Comparison of ENCODE assay signal across 1 fruit fly cellular context in genomic region chr3L:711839-712553, dm6.
TF ChIP-seq lines count a peak whose summit lies in the region.

Gene CG13896 (minus strand): TSS chr3L:711850.

TF ChIP-seq in whole organism, embryonic, 481 proteins besides CTCF, POLR2A, EP300 and RAD21 (continued from another document):
- peak; percentile 72 for TF ChIP-seq CG12236 (GFP tag; optimal IDR thresholded peaks at IDR 0.05; lab: Kevin White, UChicago)
- TF ChIP-seq CG17328 (GFP tag; IDR thresholded peaks at IDR 0.05; lab: Robert Waterston, UW), result peak; percentile 86
- TF ChIP-seq CG7928 (GFP tag; optimal IDR thresholded peaks at IDR 0.05; lab: Kevin White, UChicago), result peak; percentile 53
- TF ChIP-seq CG32767 (GFP tag; IDR thresholded peaks at IDR 0.05; lab: Robert Waterston, UW), result peak; percentile 52; the same call in 1 of the 2 replicates
- peak; percentile 76 for TF ChIP-seq Myb (GFP tag; optimal IDR thresholded peaks at IDR 0.05; lab: Kevin White, UChicago)
- no peak for TF ChIP-seq pros (GFP tag; optimal IDR thresholded peaks at IDR 0.05; lab: Kevin White, UChicago)
- TF ChIP-seq NC2α (GFP tag; optimal IDR thresholded peaks at IDR 0.05; lab: Kevin White, UChicago), result peak; percentile 77
- TF ChIP-seq CG8388 (GFP tag; optimal IDR thresholded peaks at IDR 0.05; lab: Kevin White, UChicago), result peak; percentile 75
- no peak for TF ChIP-seq CG15479 (GFP tag; optimal IDR thresholded peaks at IDR 0.05; lab: Kevin White, UChicago)
- TF ChIP-seq otp (GFP tag; IDR thresholded peaks at IDR 0.05; lab: Robert Waterston, UW), result peak; percentile 81; the same call in 2 of the 3 replicates
- TF ChIP-seq abd-A (tag; optimal IDR thresholded peaks at IDR 0.05; lab: Kevin White, UChicago), result peak; percentile 67
- peak; percentile 80 for TF ChIP-seq CG15514 (GFP tag; optimal IDR thresholded peaks at IDR 0.05; lab: Kevin White, UChicago)
- 0 out of 2 replicates have a peak, but pooled peaks have one; percentile 44 for TF ChIP-seq ham (GFP tag; IDR thresholded peaks at IDR 0.05; lab: Robert Waterston, UW)
- TF ChIP-seq CG9932 (GFP tag; IDR thresholded peaks at IDR 0.05; lab: Robert Waterston, UW), result peak; percentile 92
- TF ChIP-seq gt (GFP tag; IDR thresholded peaks at IDR 0.05; lab: Robert Waterston, UW), result no peak; the same call in 1 of the 2 replicates
- TF ChIP-seq lilli (GFP tag; optimal IDR thresholded peaks at IDR 0.05; lab: Kevin White, UChicago), result peak; percentile 92
- TF ChIP-seq ase (GFP tag; IDR thresholded peaks at IDR 0.05; lab: Robert Waterston, UW), result peak; percentile 90
- TF ChIP-seq fru (optimal IDR thresholded peaks at IDR 0.05; lab: Kevin White, UChicago), result no peak
- peak; percentile 76 for TF ChIP-seq run (tag; optimal IDR thresholded peaks at IDR 0.05; lab: Kevin White, UChicago)
- peak; percentile 76; the same call in 2 of the 3 replicates for TF ChIP-seq CG11695 (GFP tag; IDR thresholded peaks at IDR 0.05; lab: Robert Waterston, UW)
- TF ChIP-seq wor (GFP tag; IDR thresholded peaks at IDR 0.05; lab: Robert Waterston, UW), result 0 out of 2 replicates have a peak, but pooled peaks have one; percentile 39
- TF ChIP-seq Camta (GFP tag; optimal IDR thresholded peaks at IDR 0.05; lab: Kevin White, UChicago), result peak; percentile 89
- TF ChIP-seq CG10431 (GFP tag; optimal IDR thresholded peaks at IDR 0.05; lab: Kevin White, UChicago), result peak; percentile 69
- TF ChIP-seq PHDP (tag; optimal IDR thresholded peaks at IDR 0.05; lab: Kevin White, UChicago), result peak; percentile 82
- TF ChIP-seq nau (GFP tag; optimal IDR thresholded peaks at IDR 0.05; lab: Kevin White, UChicago), result peak; percentile 42
- TF ChIP-seq corto (GFP tag; optimal IDR thresholded peaks at IDR 0.05; lab: Kevin White, UChicago), result peak; percentile 30
- no peak for TF ChIP-seq ato (GFP tag; IDR thresholded peaks at IDR 0.05; lab: Robert Waterston, UW; ENCODE audit: partially characterized antibody)
- TF ChIP-seq GATAe (GFP tag; conservative IDR thresholded peaks at IDR 0.05; lab: Robert Waterston, UW), result no peak
- no peak for TF ChIP-seq fd64A (GFP tag; optimal IDR thresholded peaks at IDR 0.05; lab: Kevin White, UChicago)
- TF ChIP-seq MTF-1 (GFP tag; optimal IDR thresholded peaks at IDR 0.05; lab: Kevin White, UChicago; ENCODE audit: borderline replicate concordance), result peak; percentile 84
- TF ChIP-seq Opbp (GFP tag; IDR thresholded peaks at IDR 0.05; lab: Robert Waterston, UW; ENCODE audit: partially characterized antibody), result peak; percentile 61
- TF ChIP-seq danr (GFP tag; IDR thresholded peaks at IDR 0.05; lab: Robert Waterston, UW), result peak; percentile 62; the same call in 1 of the 2 replicates
- peak; percentile 83 for TF ChIP-seq CG18764 (GFP tag; optimal IDR thresholded peaks at IDR 0.05; lab: Kevin White, UChicago)
- peak; percentile 90 for TF ChIP-seq CG7987 (GFP tag; optimal IDR thresholded peaks at IDR 0.05; lab: Kevin White, UChicago)
- TF ChIP-seq chif (GFP tag; optimal IDR thresholded peaks at IDR 0.05; lab: Kevin White, UChicago), result peak; percentile 88 to 96
- TF ChIP-seq CG31224 (GFP tag; IDR thresholded peaks at IDR 0.05; lab: Robert Waterston, UW), result peak; percentile 59
- TF ChIP-seq CG10654 (GFP tag; optimal IDR thresholded peaks at IDR 0.05; lab: Kevin White, UChicago), result peak; percentile 76
- TF ChIP-seq Awh (GFP tag; IDR thresholded peaks at IDR 0.05; lab: Robert Waterston, UW), result peak; percentile 86
- TF ChIP-seq lmd (GFP tag; IDR thresholded peaks at IDR 0.05; lab: Robert Waterston, UW), result peak; percentile 86
- TF ChIP-seq CG8478 (optimal IDR thresholded peaks at IDR 0.05; lab: Kevin White, UChicago), result no peak
- peak; percentile 80 for TF ChIP-seq Dad (GFP tag; optimal IDR thresholded peaks at IDR 0.05; lab: Kevin White, UChicago)
- peak; percentile 64 for TF ChIP-seq CG4404 (GFP tag; IDR thresholded peaks at IDR 0.05; lab: Robert Waterston, UW)
- TF ChIP-seq lola (GFP tag; optimal IDR thresholded peaks at IDR 0.05; lab: Kevin White, UChicago), result peak in 1 of 3 experiments; percentile 49
- TF ChIP-seq CG10147 (GFP tag; optimal IDR thresholded peaks at IDR 0.05; lab: Kevin White, UChicago), result peak; percentile 37
- TF ChIP-seq D (optimal IDR thresholded peaks at IDR 0.05; lab: Kevin White, UChicago), result no peak
- peak; percentile 73 for TF ChIP-seq D (GFP tag; optimal IDR thresholded peaks at IDR 0.05; lab: Kevin White, UChicago)
- TF ChIP-seq CG11723 (GFP tag; optimal IDR thresholded peaks at IDR 0.05; lab: Kevin White, UChicago), result peak; percentile 54
- TF ChIP-seq Vsx1 (GFP tag; optimal IDR thresholded peaks at IDR 0.05; lab: Kevin White, UChicago), result peak; percentile 47
- peak; percentile 70 for TF ChIP-seq CG12299 (tag; optimal IDR thresholded peaks at IDR 0.05; lab: Kevin White, UChicago)
- TF ChIP-seq CG1233 (GFP tag; optimal IDR thresholded peaks at IDR 0.05; lab: Kevin White, UChicago), result peak; percentile 82
- TF ChIP-seq CG10565 (GFP tag; optimal IDR thresholded peaks at IDR 0.05; lab: Kevin White, UChicago), result peak; percentile 61
- peak; percentile 91 for TF ChIP-seq CG1647 (GFP tag; optimal IDR thresholded peaks at IDR 0.05; lab: Kevin White, UChicago)
- TF ChIP-seq ssp (GFP tag; IDR thresholded peaks at IDR 0.05; lab: Robert Waterston, UW), result peak; percentile 81
- TF ChIP-seq Dref (GFP tag; IDR thresholded peaks at IDR 0.05; lab: Robert Waterston, UW), result peak; percentile 54
- no peak for TF ChIP-seq Kr (GFP tag; optimal IDR thresholded peaks at IDR 0.05; lab: Kevin White, UChicago)
- TF ChIP-seq zfh1 (GFP tag; IDR thresholded peaks at IDR 0.05; lab: Robert Waterston, UW), result peak; percentile 91
- TF ChIP-seq Poxn (GFP tag; IDR thresholded peaks at IDR 0.05; lab: Robert Waterston, UW), result 0 out of 2 replicates have a peak, but pooled peaks have one; percentile 28
- TF ChIP-seq scrt (GFP tag; optimal IDR thresholded peaks at IDR 0.05; lab: Kevin White, UChicago), result peak; percentile 66
- peak; percentile 89 for TF ChIP-seq CG10209 (GFP tag; optimal IDR thresholded peaks at IDR 0.05; lab: Kevin White, UChicago)
- TF ChIP-seq nom (GFP tag; optimal IDR thresholded peaks at IDR 0.05; lab: Kevin White, UChicago), result peak; percentile 55
- peak; percentile 88 for TF ChIP-seq CG17829 (tag; optimal IDR thresholded peaks at IDR 0.05; lab: Kevin White, UChicago)
- TF ChIP-seq CG16863 (GFP tag; optimal IDR thresholded peaks at IDR 0.05; lab: Kevin White, UChicago), result peak; percentile 90
- peak; percentile 83 for TF ChIP-seq da (GFP tag; optimal IDR thresholded peaks at IDR 0.05; lab: Kevin White, UChicago)
- TF ChIP-seq sc (optimal IDR thresholded peaks at IDR 0.05; lab: Kevin White, UChicago), result no peak
- TF ChIP-seq sc (GFP tag; optimal IDR thresholded peaks at IDR 0.05; lab: Kevin White, UChicago), result peak; percentile 45
- TF ChIP-seq HLHmδ (GFP tag; optimal IDR thresholded peaks at IDR 0.05; lab: Kevin White, UChicago), result peak; percentile 78
- peak; percentile 83 for TF ChIP-seq CG10366 (GFP tag; IDR thresholded peaks at IDR 0.05; lab: Robert Waterston, UW)
- TF ChIP-seq CG42726 (GFP tag; IDR thresholded peaks at IDR 0.05; lab: Robert Waterston, UW; ENCODE audit: partially characterized antibody), result peak; percentile 74
- TF ChIP-seq CG6689 (GFP tag; IDR thresholded peaks at IDR 0.05; lab: Robert Waterston, UW), result peak; percentile 58
- peak; percentile 82 for TF ChIP-seq CG2116 (GFP tag; optimal IDR thresholded peaks at IDR 0.05; lab: Kevin White, UChicago)
- TF ChIP-seq lab (GFP tag; optimal IDR thresholded peaks at IDR 0.05; lab: Kevin White, UChicago), result peak; percentile 90
- TF ChIP-seq Drgx (GFP tag; IDR thresholded peaks at IDR 0.05; lab: Robert Waterston, UW), result peak; percentile 57; the same call in 1 of the 2 replicates
- peak; percentile 71 for TF ChIP-seq CG17802 (tag; optimal IDR thresholded peaks at IDR 0.05; lab: Kevin White, UChicago)
- peak; percentile 50 for TF ChIP-seq Hmx (GFP tag; optimal IDR thresholded peaks at IDR 0.05; lab: Kevin White, UChicago)
- no peak for TF ChIP-seq rib (GFP tag; IDR thresholded peaks at IDR 0.05; lab: Robert Waterston, UW)
- peak; percentile 56 for TF ChIP-seq CrebB (tag; optimal IDR thresholded peaks at IDR 0.05; lab: Kevin White, UChicago)
- TF ChIP-seq crp (GFP tag; optimal IDR thresholded peaks at IDR 0.05; lab: Kevin White, UChicago), result peak; percentile 19 to 74
- TF ChIP-seq slp2 (GFP tag; optimal IDR thresholded peaks at IDR 0.05; lab: Kevin White, UChicago), result peak; percentile 88
- TF ChIP-seq Xrp1 (GFP tag; IDR thresholded peaks at IDR 0.05; lab: Robert Waterston, UW), result peak; percentile 79
- TF ChIP-seq jumu (GFP tag; optimal IDR thresholded peaks at IDR 0.05; lab: Kevin White, UChicago), result peak; percentile 86
- peak; percentile 84 for TF ChIP-seq CG12104 (GFP tag; optimal IDR thresholded peaks at IDR 0.05; lab: Kevin White, UChicago)
- TF ChIP-seq Hey (tag; optimal IDR thresholded peaks at IDR 0.05; lab: Kevin White, UChicago), result peak; percentile 36
- peak; percentile 72 for TF ChIP-seq Ssrp (tag; optimal IDR thresholded peaks at IDR 0.05; lab: Kevin White, UChicago)
- peak; percentile 61 for TF ChIP-seq CG6254 (GFP tag; optimal IDR thresholded peaks at IDR 0.05; lab: Kevin White, UChicago)
- TF ChIP-seq Meics (GFP tag; optimal IDR thresholded peaks at IDR 0.05; lab: Kevin White, UChicago), result peak; percentile 88
- peak; percentile 79 for TF ChIP-seq Optix (GFP tag; IDR thresholded peaks at IDR 0.05; lab: Robert Waterston, UW)
- peak; percentile 75 for TF ChIP-seq CG3281 (GFP tag; optimal IDR thresholded peaks at IDR 0.05; lab: Kevin White, UChicago)
- TF ChIP-seq Stat92E (GFP tag; optimal IDR thresholded peaks at IDR 0.05; lab: Kevin White, UChicago), result peak in 1 of 3 experiments; percentile 86
- TF ChIP-seq HmgD (GFP tag; optimal IDR thresholded peaks at IDR 0.05; lab: Kevin White, UChicago), result peak; percentile 90
- TF ChIP-seq B-H2 (GFP tag; optimal IDR thresholded peaks at IDR 0.05; lab: Kevin White, UChicago), result peak; percentile 75
- peak; percentile 63; the same call in 2 of the 3 replicates for TF ChIP-seq CG6791 (GFP tag; IDR thresholded peaks at IDR 0.05; lab: Robert Waterston, UW; ENCODE audit: partially characterized antibody)
- peak; percentile 46; the same call in 1 of the 3 replicates for TF ChIP-seq CG34224 (GFP tag; IDR thresholded peaks at IDR 0.05; lab: Robert Waterston, UW; ENCODE audit: partially characterized antibody)
- peak; percentile 96 for TF ChIP-seq NFAT (GFP tag; IDR thresholded peaks at IDR 0.05; lab: Robert Waterston, UW)
- no peak for TF ChIP-seq lov (optimal IDR thresholded peaks at IDR 0.05; lab: Kevin White, UChicago)
- TF ChIP-seq lov (GFP tag; IDR thresholded peaks at IDR 0.05; lab: Robert Waterston, UW), result peak; percentile 72; the same call in 1 of the 3 replicates
- TF ChIP-seq cg (GFP tag; optimal IDR thresholded peaks at IDR 0.05; lab: Kevin White, UChicago), result no peak
- TF ChIP-seq bcd (GFP tag; optimal IDR thresholded peaks at IDR 0.05; lab: Kevin White, UChicago), result peak; percentile 89
- TF ChIP-seq Atf3 (GFP tag; optimal IDR thresholded peaks at IDR 0.05; lab: Kevin White, UChicago), result peak; percentile 79
- TF ChIP-seq slou (GFP tag; optimal IDR thresholded peaks at IDR 0.05; lab: Kevin White, UChicago), result peak; percentile 75
- peak; percentile 80 for TF ChIP-seq CG3163 (GFP tag; optimal IDR thresholded peaks at IDR 0.05; lab: Kevin White, UChicago)
- peak; percentile 78; the same call in 2 of the 3 replicates for TF ChIP-seq CG11560 (tag; IDR thresholded peaks at IDR 0.05; lab: Robert Waterston, UW)
- TF ChIP-seq hb (GFP tag; IDR thresholded peaks at IDR 0.05; lab: Robert Waterston, UW; ENCODE audit: partially characterized antibody), result no peak
- peak; percentile 66 for TF ChIP-seq BtbVII (GFP tag; optimal IDR thresholded peaks at IDR 0.05; lab: Kevin White, UChicago)
- peak; percentile 84 for TF ChIP-seq gem (tag; optimal IDR thresholded peaks at IDR 0.05; lab: Kevin White, UChicago)
- TF ChIP-seq CG4707 (GFP tag; optimal IDR thresholded peaks at IDR 0.05; lab: Kevin White, UChicago), result peak; percentile 14
- TF ChIP-seq CG30431 (GFP tag; optimal IDR thresholded peaks at IDR 0.05; lab: Kevin White, UChicago), result peak; percentile 84
- peak; percentile 82 for TF ChIP-seq pho (GFP tag; optimal IDR thresholded peaks at IDR 0.05; lab: Kevin White, UChicago)
- TF ChIP-seq kay (GFP tag; optimal IDR thresholded peaks at IDR 0.05; lab: Kevin White, UChicago), result peak; percentile 87
- TF ChIP-seq CG11456 (GFP tag; IDR thresholded peaks at IDR 0.05; lab: Robert Waterston, UW), result peak; percentile 98
- TF ChIP-seq trh (GFP tag; optimal IDR thresholded peaks at IDR 0.05; lab: Kevin White, UChicago), result peak; percentile 85
- peak; percentile 82 for TF ChIP-seq Dip3 (GFP tag; optimal IDR thresholded peaks at IDR 0.05; lab: Kevin White, UChicago)
- TF ChIP-seq CG34376 (GFP tag; optimal IDR thresholded peaks at IDR 0.05; lab: Kevin White, UChicago), result peak; percentile 69
- TF ChIP-seq CG12391 (tag; optimal IDR thresholded peaks at IDR 0.05; lab: Kevin White, UChicago), result peak; percentile 82
- peak; percentile 90 for TF ChIP-seq CG17359 (tag; optimal IDR thresholded peaks at IDR 0.05; lab: Kevin White, UChicago)
- peak; percentile 85 for TF ChIP-seq ranshi (GFP tag; IDR thresholded peaks at IDR 0.05; lab: Robert Waterston, UW)
- peak; percentile 67 for TF ChIP-seq jing (GFP tag; optimal IDR thresholded peaks at IDR 0.05; lab: Kevin White, UChicago)
- peak; percentile 85 for TF ChIP-seq her (GFP tag; optimal IDR thresholded peaks at IDR 0.05; lab: Kevin White, UChicago)
- TF ChIP-seq CkIIα-i1 (GFP tag; IDR thresholded peaks at IDR 0.05; lab: Robert Waterston, UW), result peak; percentile 36; the same call in 1 of the 2 replicates
- peak; percentile 54; the same call in 2 of the 3 replicates for TF ChIP-seq CG3726 (GFP tag; IDR thresholded peaks at IDR 0.05; lab: Robert Waterston, UW)
- peak; percentile 80 for TF ChIP-seq mirr (GFP tag; optimal IDR thresholded peaks at IDR 0.05; lab: Kevin White, UChicago)
- no peak for TF ChIP-seq Dfd (GFP tag; optimal IDR thresholded peaks at IDR 0.05; lab: Kevin White, UChicago)
- peak; percentile 36 for TF ChIP-seq Oli (tag; optimal IDR thresholded peaks at IDR 0.05; lab: Kevin White, UChicago)
